Worm (Caenorhabditis elegans) whole organism, L2 larva: ENCODE results near the gene F49C12.12.
"Not testable (repeated sequence)": the region's sequence is repeated elsewhere in the genome, so short reads cannot be mapped to it uniquely, and the experiment has no call there.

Experiments used
- C34F6.9 ChIP-seq: fragments of 150-350 bp; optimal IDR thresholded peaks from 2 replicates; lab custom pipeline; 2014; ENCODE audit warnings: missing biosample characterization, missing genetic modification characterization
- R02D3.7 ChIP-seq: fragments of 150-350 bp; optimal IDR thresholded peaks from 2 replicates; lab custom pipeline; 2014; ENCODE audit warnings: missing biosample characterization, missing genetic modification characterization
- aly-2 ChIP-seq: fragments of 150-350 bp; optimal IDR thresholded peaks from 2 replicates; lab custom pipeline; 2014; ENCODE audit warnings: missing biosample characterization, missing genetic modification characterization
- ama-1 ChIP-seq: fragments of 150-350 bp; optimal IDR thresholded peaks from 2 replicates; lab custom pipeline; 2018; ENCODE audit warnings: inconsistent platforms
- ceh-82 ChIP-seq: fragments of 150-350 bp; optimal IDR thresholded peaks from 2 replicates; lab custom pipeline; 2014; ENCODE audit warnings: missing biosample characterization, missing genetic modification characterization
- dmd-4 ChIP-seq: sonication (generic microtip); optimal IDR thresholded peaks from 2 replicates; lab custom pipeline; 2017; ENCODE audit warnings: missing biosample characterization, missing genetic modification characterization
- elt-1 ChIP-seq: fragments of 150-350 bp; optimal IDR thresholded peaks from 2 replicates; lab custom pipeline; 2014; ENCODE audit warnings: missing biosample characterization, missing genetic modification characterization
- elt-3 ChIP-seq: sonication (generic microtip); optimal IDR thresholded peaks from 2 replicates; lab custom pipeline; 2017; ENCODE audit warnings: missing biosample characterization, missing genetic modification characterization
- nhr-10 ChIP-seq: sonication (generic microtip); optimal IDR thresholded peaks from 2 replicates; lab custom pipeline; 2017; ENCODE audit warnings: missing biosample characterization, missing genetic modification characterization
- nhr-11 ChIP-seq: fragments of 150-350 bp; optimal IDR thresholded peaks from 2 replicates; lab custom pipeline; 2014; ENCODE audit warnings: missing biosample characterization, missing genetic modification characterization
- nhr-77 ChIP-seq: fragments of 150-350 bp; optimal IDR thresholded peaks from 2 replicates; lab custom pipeline; 2014; ENCODE audit warnings: missing biosample characterization, missing genetic modification characterization
- snpc-4 ChIP-seq: fragments of 150-350 bp; optimal IDR thresholded peaks from 2 replicates; lab custom pipeline; 2014; ENCODE audit warnings: missing biosample characterization, missing genetic modification characterization

DNA sequence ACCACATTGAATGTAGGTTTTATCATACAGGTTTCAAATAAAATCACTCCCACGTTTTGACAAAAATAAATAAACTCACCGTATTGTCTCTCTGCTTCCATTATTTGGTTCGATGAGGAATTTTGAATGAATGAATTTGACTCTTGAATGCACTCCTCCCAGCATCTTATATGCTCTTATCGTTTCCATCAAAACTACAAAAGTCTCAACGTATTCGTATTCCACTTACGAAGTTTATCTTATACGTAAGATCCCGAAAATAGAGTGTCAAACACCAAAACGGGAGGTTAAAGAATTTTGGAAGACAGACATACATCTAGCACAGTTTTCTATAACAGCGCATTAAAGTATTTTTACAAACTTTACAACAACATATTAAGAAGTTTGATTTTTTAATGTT is 27.1 kb downstream of the F49C12.12 start, which contains the start of gene nhr-264:
- not testable (repeated sequence) for TF ChIP-seq snpc-4 (tag; lab: Kevin White, UChicago); elt-3 (tag; lab: Kevin White, UChicago); C34F6.9 (tag; lab: Kevin White, UChicago); nhr-10; aly-2 (tag; lab: Kevin White, UChicago); nhr-77 (tag; lab: Kevin White, UChicago); ceh-82 (tag; lab: Kevin White, UChicago); dmd-4 (tag; lab: Kevin White, UChicago); R02D3.7 (tag; lab: Kevin White, UChicago); elt-1 (tag; lab: Kevin White, UChicago); ama-1 (lab: Kevin White, UChicago); nhr-11 (tag; lab: Kevin White, UChicago)
